Worm (Caenorhabditis elegans) whole organism, L3 larva: Measurements from ENCODE around the gene C27D6.15.
A peak's percentile ranks its signal among the peaks of the same experiment; 100 is the strongest.

Source experiments
- aly-2 ChIP-seq: fragments of 150-350 bp; optimal IDR thresholded peaks from 2 replicates; lab custom pipeline; 2014; ENCODE audit warnings: missing biosample characterization, missing genetic modification characterization
- ama-1 ChIP-seq: fragments of 150-350 bp; optimal IDR thresholded peaks from 2 replicates; lab custom pipeline; 2018
- ceh-16 ChIP-seq: sonication (generic microtip); optimal IDR thresholded peaks from 2 replicates; lab custom pipeline; 2017; ENCODE audit warnings: missing biosample characterization, missing genetic modification characterization
- ceh-28 ChIP-seq: fragments of 150-350 bp; optimal IDR thresholded peaks from 2 replicates; lab custom pipeline; 2014; ENCODE audit warnings: missing biosample characterization, missing genetic modification reagents, missing genetic modification characterization
- ceh-82 ChIP-seq: fragments of 150-350 bp; optimal IDR thresholded peaks from 2 replicates; lab custom pipeline; 2014; ENCODE audit warnings: missing biosample characterization, missing genetic modification characterization
- ceh-9 ChIP-seq: sonication (generic microtip); optimal IDR thresholded peaks from 2 replicates; lab custom pipeline; 2018; ENCODE audit warnings: missing biosample characterization, missing genetic modification characterization
- daf-12 ChIP-seq: fragments of 150-350 bp; optimal IDR thresholded peaks from 2 replicates; lab custom pipeline; 2014; ENCODE audit warnings: missing biosample characterization, missing genetic modification reagents, missing genetic modification characterization
- egl-27 ChIP-seq: sonication (generic microtip); optimal IDR thresholded peaks from 4 replicates; lab custom pipeline; 2017; ENCODE audit warnings: missing biosample characterization, missing genetic modification reagents, missing genetic modification characterization
- elt-1 ChIP-seq: fragments of 150-350 bp; optimal IDR thresholded peaks from 2 replicates; lab custom pipeline; 2014; ENCODE audit warnings: missing biosample characterization, missing genetic modification characterization
- elt-2 ChIP-seq: sonication (generic microtip); optimal IDR thresholded peaks from 2 replicates; lab custom pipeline; 2016; ENCODE audit warnings: missing genetic modification reagents, mild to moderate bottlenecking, missing genetic modification characterization, missing compliant biosample characterization
- elt-3 ChIP-seq, 3 experiments: fragments of 150-350 bp in 1 of 3; sonication (generic microtip) in 2 of 3; optimal IDR thresholded peaks; 2 replicates in 2 of 3; 4 replicates in 1 of 3; lab custom pipeline; 2014 to 2017; ENCODE audit warnings: missing biosample characterization in 3 of 3, missing genetic modification characterization in 3 of 3
- eor-1 ChIP-seq, 2 experiments: fragments of 150-350 bp; optimal IDR thresholded peaks; 2 replicates each; lab custom pipeline; 2014 to 2018; ENCODE audit warnings: missing biosample characterization in 2 of 2, missing genetic modification characterization in 2 of 2
- fkh-2 ChIP-seq: fragments of 150-350 bp; optimal IDR thresholded peaks from 2 replicates; lab custom pipeline; 2014; ENCODE audit warnings: missing biosample characterization, missing genetic modification reagents, missing genetic modification characterization
- fos-1 ChIP-seq: fragments of 150-350 bp; optimal IDR thresholded peaks from 2 replicates; lab custom pipeline; 2014; ENCODE audit warnings: missing biosample characterization, missing genetic modification characterization
- hmg-11 ChIP-seq: sonication (generic microtip); optimal IDR thresholded peaks from 2 replicates; lab custom pipeline; 2016; ENCODE audit warnings: missing genetic modification characterization, missing compliant biosample characterization
- jun-1 ChIP-seq: fragments of 150-350 bp; optimal IDR thresholded peaks from 2 replicates; lab custom pipeline; 2014; ENCODE audit warnings: missing biosample characterization, missing genetic modification reagents, missing genetic modification characterization
- lin-15B ChIP-seq: fragments of 150-350 bp; optimal IDR thresholded peaks from 2 replicates; lab custom pipeline; 2014; ENCODE audit warnings: missing biosample characterization, missing genetic modification characterization
- lin-39 ChIP-seq: fragments of 150-350 bp; optimal IDR thresholded peaks from 2 replicates; lab custom pipeline; 2018; ENCODE audit warnings: missing biosample characterization, missing genetic modification reagents, missing genetic modification characterization
- lsy-12 ChIP-seq: sonication (generic microtip); optimal IDR thresholded peaks from 2 replicates; lab custom pipeline; 2016; ENCODE audit warnings: mild to moderate bottlenecking, missing genetic modification characterization, missing compliant biosample characterization
- mdl-1 ChIP-seq: fragments of 150-350 bp; optimal IDR thresholded peaks from 2 replicates; lab custom pipeline; 2014; ENCODE audit warnings: missing biosample characterization, missing genetic modification characterization
- mml-1 ChIP-seq: fragments of 150-350 bp; sonication (generic microtip); optimal IDR thresholded peaks from 3 replicates; lab custom pipeline; 2014; ENCODE audit warnings: missing biosample characterization, missing genetic modification characterization
- nfya-1 ChIP-seq: sonication (generic microtip); optimal IDR thresholded peaks from 2 replicates; lab custom pipeline; 2017; ENCODE audit warnings: missing genetic modification characterization, mild to moderate bottlenecking, missing compliant biosample characterization, antibody characterized with exemption, moderate library complexity; ENCODE audit not compliant: insufficient read depth
- nhr-11 ChIP-seq: fragments of 150-350 bp; optimal IDR thresholded peaks from 2 replicates; lab custom pipeline; 2014; ENCODE audit warnings: missing biosample characterization, missing genetic modification characterization
- nhr-12 ChIP-seq: fragments of 150-350 bp; optimal IDR thresholded peaks from 2 replicates; lab custom pipeline; 2014; ENCODE audit warnings: missing biosample characterization, missing genetic modification characterization
- nhr-23 ChIP-seq: fragments of 150-350 bp; optimal IDR thresholded peaks from 2 replicates; lab custom pipeline; 2014; ENCODE audit warnings: missing biosample characterization, missing genetic modification reagents, missing genetic modification characterization
- nhr-25 ChIP-seq: sonication (generic microtip); optimal IDR thresholded peaks from 2 replicates; lab custom pipeline; 2017; ENCODE audit warnings: missing biosample characterization, missing genetic modification characterization
- nhr-28 ChIP-seq: fragments of 150-350 bp; optimal IDR thresholded peaks from 2 replicates; lab custom pipeline; 2014; ENCODE audit warnings: missing biosample characterization, missing genetic modification characterization
- nhr-43 ChIP-seq: sonication (generic microtip); optimal IDR thresholded peaks from 2 replicates; lab custom pipeline; 2016; ENCODE audit warnings: mild to moderate bottlenecking, missing genetic modification characterization, missing compliant biosample characterization; ENCODE audit not compliant: poor library complexity, severe bottlenecking
- nhr-67 ChIP-seq: fragments of 150-350 bp; optimal IDR thresholded peaks from 2 replicates; lab custom pipeline; 2014; ENCODE audit warnings: missing biosample characterization, missing genetic modification characterization
- nhr-76 ChIP-seq: fragments of 150-350 bp; sonication (generic microtip); optimal IDR thresholded peaks from 5 replicates; lab custom pipeline; 2014; ENCODE audit warnings: missing biosample characterization, missing genetic modification characterization
- nhr-77 ChIP-seq: fragments of 150-350 bp; optimal IDR thresholded peaks from 2 replicates; lab custom pipeline; 2014; ENCODE audit warnings: missing biosample characterization, missing genetic modification characterization
- pha-4 ChIP-seq: fragments of 150-350 bp; optimal IDR thresholded peaks from 2 replicates; lab custom pipeline; 2014; ENCODE audit warnings: missing biosample characterization, missing genetic modification reagents, missing genetic modification characterization
- pqm-1 ChIP-seq: fragments of 150-350 bp; optimal IDR thresholded peaks from 2 replicates; lab custom pipeline; 2017; ENCODE audit warnings: missing biosample characterization, missing genetic modification characterization, inconsistent platforms
- skn-1 ChIP-seq: fragments of 150-350 bp; optimal IDR thresholded peaks from 2 replicates; lab custom pipeline; 2014; ENCODE audit warnings: missing biosample characterization, missing genetic modification characterization
- snpc-4 ChIP-seq: fragments of 150-350 bp; optimal IDR thresholded peaks from 2 replicates; lab custom pipeline; 2014; ENCODE audit warnings: missing biosample characterization, missing genetic modification characterization
- tbx-2 ChIP-seq: sonication (generic microtip); optimal IDR thresholded peaks from 2 replicates; lab custom pipeline; 2016; ENCODE audit warnings: mild to moderate bottlenecking, missing genetic modification characterization, missing compliant biosample characterization
- unc-39 ChIP-seq: sonication (generic microtip); optimal IDR thresholded peaks from 4 replicates; lab custom pipeline; 2017; ENCODE audit warnings: missing biosample characterization, missing genetic modification characterization
- unc-62 ChIP-seq: fragments of 150-350 bp; sonication (generic microtip); optimal IDR thresholded peaks from 4 replicates; lab custom pipeline; 2014; ENCODE audit warnings: missing biosample characterization, missing genetic modification reagents, missing genetic modification characterization
- ztf-11 ChIP-seq: fragments of 150-350 bp; optimal IDR thresholded peaks from 2 replicates; lab custom pipeline; 2014; ENCODE audit warnings: missing biosample characterization, missing genetic modification characterization
- ztf-4 ChIP-seq: fragments of 150-350 bp; optimal IDR thresholded peaks from 2 replicates; lab custom pipeline; 2014; ENCODE audit warnings: missing biosample characterization, missing genetic modification characterization

Gene C27D6.15

DNA sequence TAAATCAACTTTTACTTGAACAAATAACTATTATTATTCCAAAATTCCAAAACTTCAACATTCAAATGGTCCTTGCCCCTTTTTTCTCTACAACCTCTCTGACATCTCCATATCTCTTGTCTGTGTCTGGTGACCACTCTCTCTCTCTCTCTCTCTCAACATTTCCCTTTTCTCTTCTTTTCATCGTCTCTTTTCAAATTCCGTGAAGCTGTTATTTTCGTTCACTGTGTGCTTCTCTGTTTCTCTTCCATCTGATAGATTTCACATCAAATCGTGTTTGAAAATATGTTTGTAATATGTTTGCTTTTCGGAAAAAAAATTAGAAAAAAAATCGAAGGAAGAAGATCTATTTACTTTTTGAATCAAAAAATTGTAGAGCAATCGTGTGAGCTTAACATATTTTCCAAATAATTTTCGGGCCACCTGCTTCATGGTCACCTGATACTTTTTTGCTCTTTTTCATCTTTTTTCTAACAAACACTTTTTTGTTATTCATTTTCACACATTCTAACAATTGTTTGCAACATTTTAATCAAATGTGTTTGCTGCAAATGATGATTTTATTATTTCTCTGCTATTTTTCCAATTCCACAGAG lies 29.4 kb downstream of the C27D6.15 start (continued):
- TF ChIP-seq lsy-12 (tag; lab: Kevin White, UChicago) (no peak), eor-1 (tag; optimal IDR thresholded peaks at IDR 0.05; lab: Kevin White, UChicago) (no peak), ceh-82 (tag; lab: Kevin White, UChicago) (no peak), nhr-11 (tag; lab: Kevin White, UChicago) (no peak), hmg-11 (tag; lab: Kevin White, UChicago) (peak; percentile 3), lin-15B (tag; lab: Kevin White, UChicago) (no peak), elt-2 (tag; lab: Kevin White, UChicago) (no peak), ceh-28 (no peak), unc-62 (no peak)

DNA sequence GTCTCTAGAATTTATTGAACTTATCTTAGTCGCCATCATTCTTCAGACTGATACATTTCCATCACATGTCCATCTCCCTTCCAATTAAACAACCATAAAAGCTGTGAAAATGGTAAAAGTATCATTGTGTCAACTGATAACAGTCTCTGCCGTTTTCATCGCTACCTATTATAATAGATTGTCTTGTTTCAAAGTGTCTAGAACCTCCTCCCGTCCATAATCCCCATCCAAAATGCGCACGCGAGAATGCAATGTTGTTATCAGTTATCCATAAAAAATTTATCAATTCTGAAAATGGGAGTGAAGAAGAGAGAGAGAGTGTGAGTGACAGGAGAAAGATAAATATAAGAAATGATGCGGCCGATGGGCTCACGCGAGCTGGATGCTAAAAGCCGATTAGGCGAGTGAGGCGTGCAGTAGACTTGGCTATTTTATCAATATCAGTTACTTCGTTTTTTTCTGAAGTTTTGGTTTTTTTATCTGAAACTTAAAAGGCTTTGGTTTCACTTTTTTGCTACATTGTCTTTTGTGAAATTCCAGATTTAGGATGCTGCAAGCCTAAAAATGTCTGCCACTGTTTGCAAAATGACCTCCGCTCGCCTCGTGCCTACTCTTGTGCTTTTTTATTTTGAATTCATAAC lies 30.3 kb downstream of the C27D6.15 start:
- TF ChIP-seq unc-62 = no peak
- no peak for TF ChIP-seq elt-3 (tag; optimal IDR thresholded peaks at IDR 0.05; lab: Kevin White, UChicago)
- TF ChIP-seq mml-1 = no peak
- TF ChIP-seq nhr-28 = no peak
- no peak for TF ChIP-seq ztf-4 (tag; lab: Kevin White, UChicago)
- no peak for TF ChIP-seq mdl-1 (tag; lab: Kevin White, UChicago)
- no peak for TF ChIP-seq hmg-11 (tag; lab: Kevin White, UChicago)
- no peak for TF ChIP-seq nhr-12 (tag; lab: Kevin White, UChicago)
- TF ChIP-seq nhr-77 = no peak
- no peak for TF ChIP-seq daf-12 (tag; lab: Kevin White, UChicago)
- no peak for TF ChIP-seq lin-39 (tag; lab: Kevin White, UChicago)
- TF ChIP-seq ztf-11 (tag; lab: Kevin White, UChicago) = no peak
- no peak for TF ChIP-seq fkh-2
- no peak for TF ChIP-seq unc-39 (tag; lab: Kevin White, UChicago)
- TF ChIP-seq egl-27 (tag; lab: Kevin White, UChicago) = no peak
- TF ChIP-seq pqm-1 (tag; lab: Kevin White, UChicago) = peak; percentile 98
- TF ChIP-seq tbx-2 (tag; lab: Kevin White, UChicago) = no peak
- no peak for TF ChIP-seq lsy-12 (tag; lab: Kevin White, UChicago)
- peak; percentile 100 for TF ChIP-seq elt-2 (tag; lab: Kevin White, UChicago)
- no peak for TF ChIP-seq ceh-9 (tag; lab: Kevin White, UChicago)
- TF ChIP-seq nfya-1 = peak; percentile 12
- TF ChIP-seq pha-4 (tag; lab: Kevin White, UChicago) = peak; percentile 33
- TF ChIP-seq fos-1 (tag; lab: Kevin White, UChicago) = no peak
- no peak for TF ChIP-seq nhr-67 (tag; lab: Kevin White, UChicago)
- TF ChIP-seq ceh-28 = no peak
- no peak for TF ChIP-seq nhr-76 (tag; lab: Kevin White, UChicago)
- TF ChIP-seq nhr-11 (tag; lab: Kevin White, UChicago) = no peak
- no peak for TF ChIP-seq nhr-43 (tag; lab: Kevin White, UChicago)
- TF ChIP-seq jun-1 (tag; lab: Kevin White, UChicago) = peak; percentile 75
- no peak for TF ChIP-seq elt-1 (tag; lab: Kevin White, UChicago)
- TF ChIP-seq skn-1 = no peak
- TF ChIP-seq ceh-82 (tag; lab: Kevin White, UChicago) = no peak
- peak; percentile 49 for TF ChIP-seq ama-1 (lab: Kevin White, UChicago)
- no peak for TF ChIP-seq aly-2 (tag; lab: Kevin White, UChicago)
- TF ChIP-seq snpc-4 (tag; lab: Kevin White, UChicago) = no peak
- no peak for TF ChIP-seq lin-15B (tag; lab: Kevin White, UChicago)

DNA sequence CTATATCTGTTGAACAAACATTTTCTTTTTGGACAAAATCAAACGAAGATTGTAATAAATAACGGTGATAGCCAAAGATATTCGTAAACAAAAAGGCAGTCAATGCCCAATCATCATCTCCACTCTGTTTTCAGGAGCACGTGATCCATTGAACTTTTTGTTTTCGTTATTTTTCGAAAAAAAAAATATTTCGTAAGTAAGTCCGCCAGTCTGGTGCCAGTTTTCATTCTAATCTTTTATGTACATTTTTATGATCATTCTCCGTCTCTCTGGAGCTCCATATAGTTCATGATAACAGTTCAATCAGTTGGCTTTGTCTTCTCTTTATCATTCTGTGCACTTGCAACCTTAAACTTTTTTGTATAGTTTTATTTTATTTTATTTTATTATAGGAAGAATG lies 31.2 kb downstream of the C27D6.15 start, which contains the start of gene ampd-1:
ampd-1 (plus strand) TSS at position 393 of the 400 bp plus-strand sequence.
- TF ChIP-seq nhr-77 = no peak
- no peak for TF ChIP-seq nhr-25 (tag; lab: Kevin White, UChicago)
- TF ChIP-seq pqm-1 (tag; lab: Kevin White, UChicago) = peak; percentile 68
- no peak for TF ChIP-seq unc-39 (tag; lab: Kevin White, UChicago)
- TF ChIP-seq mml-1 = no peak
- no peak for TF ChIP-seq nhr-28
- TF ChIP-seq pha-4 (tag; lab: Kevin White, UChicago) = peak; percentile 38
- TF ChIP-seq nhr-23 (tag; lab: Kevin White, UChicago) = no peak
- TF ChIP-seq elt-2 (tag; lab: Kevin White, UChicago) = peak; percentile 95
- TF ChIP-seq nfya-1 = peak; percentile 38
- TF ChIP-seq ceh-16 (tag; lab: Kevin White, UChicago) = no peak
- TF ChIP-seq skn-1 = peak; percentile 8
